Worm (Caenorhabditis elegans) whole organism, L3 larva: Measurements from ENCODE around the gene Y7A9D.1.
A peak's percentile ranks its signal among the peaks of the same experiment; 100 is the strongest.

ENCODE experiments used
- R02D3.7 ChIP-seq: fragments of 150-350 bp; optimal IDR thresholded peaks from 2 replicates; lab custom pipeline; 2014; ENCODE audit warnings: missing biosample characterization, missing genetic modification characterization
- aly-2 ChIP-seq: fragments of 150-350 bp; optimal IDR thresholded peaks from 2 replicates; lab custom pipeline; 2014; ENCODE audit warnings: missing biosample characterization, missing genetic modification characterization
- ama-1 ChIP-seq: fragments of 150-350 bp; optimal IDR thresholded peaks from 2 replicates; lab custom pipeline; 2018
- ceh-28 ChIP-seq: fragments of 150-350 bp; optimal IDR thresholded peaks from 2 replicates; lab custom pipeline; 2014; ENCODE audit warnings: missing biosample characterization, missing genetic modification reagents, missing genetic modification characterization
- ceh-82 ChIP-seq: fragments of 150-350 bp; optimal IDR thresholded peaks from 2 replicates; lab custom pipeline; 2014; ENCODE audit warnings: missing biosample characterization, missing genetic modification characterization
- daf-12 ChIP-seq: fragments of 150-350 bp; optimal IDR thresholded peaks from 2 replicates; lab custom pipeline; 2014; ENCODE audit warnings: missing biosample characterization, missing genetic modification reagents, missing genetic modification characterization
- egl-5 ChIP-seq: fragments of 150-350 bp; optimal IDR thresholded peaks from 2 replicates; lab custom pipeline; 2017; ENCODE audit warnings: missing biosample characterization, missing genetic modification reagents, missing genetic modification characterization, inconsistent platforms
- elt-1 ChIP-seq: fragments of 150-350 bp; optimal IDR thresholded peaks from 2 replicates; lab custom pipeline; 2014; ENCODE audit warnings: missing biosample characterization, missing genetic modification characterization
- elt-2 ChIP-seq: sonication (generic microtip); optimal IDR thresholded peaks from 2 replicates; lab custom pipeline; 2016; ENCODE audit warnings: missing genetic modification reagents, mild to moderate bottlenecking, missing genetic modification characterization, missing compliant biosample characterization
- elt-3 ChIP-seq, 3 experiments: fragments of 150-350 bp in 1 of 3; sonication (generic microtip) in 2 of 3; optimal IDR thresholded peaks; 2 replicates in 2 of 3; 4 replicates in 1 of 3; lab custom pipeline; 2014 to 2017; ENCODE audit warnings: missing biosample characterization in 3 of 3, missing genetic modification characterization in 3 of 3
- eor-1 ChIP-seq, 2 experiments: fragments of 150-350 bp; optimal IDR thresholded peaks; 2 replicates each; lab custom pipeline; 2014 to 2018; ENCODE audit warnings: missing biosample characterization in 2 of 2, missing genetic modification characterization in 2 of 2
- fkh-10 ChIP-seq: sonication (generic microtip); optimal IDR thresholded peaks from 2 replicates; lab custom pipeline; 2017; ENCODE audit warnings: missing biosample characterization, missing genetic modification reagents, missing genetic modification characterization
- fkh-2 ChIP-seq: fragments of 150-350 bp; optimal IDR thresholded peaks from 2 replicates; lab custom pipeline; 2014; ENCODE audit warnings: missing biosample characterization, missing genetic modification reagents, missing genetic modification characterization
- fos-1 ChIP-seq: fragments of 150-350 bp; optimal IDR thresholded peaks from 2 replicates; lab custom pipeline; 2014; ENCODE audit warnings: missing biosample characterization, missing genetic modification characterization
- hmg-11 ChIP-seq: sonication (generic microtip); optimal IDR thresholded peaks from 2 replicates; lab custom pipeline; 2016; ENCODE audit warnings: missing genetic modification characterization, missing compliant biosample characterization
- lin-15B ChIP-seq: fragments of 150-350 bp; optimal IDR thresholded peaks from 2 replicates; lab custom pipeline; 2014; ENCODE audit warnings: missing biosample characterization, missing genetic modification characterization
- lin-39 ChIP-seq: fragments of 150-350 bp; optimal IDR thresholded peaks from 2 replicates; lab custom pipeline; 2018; ENCODE audit warnings: missing biosample characterization, missing genetic modification reagents, missing genetic modification characterization
- lsy-12 ChIP-seq: sonication (generic microtip); optimal IDR thresholded peaks from 2 replicates; lab custom pipeline; 2016; ENCODE audit warnings: mild to moderate bottlenecking, missing genetic modification characterization, missing compliant biosample characterization
- mdl-1 ChIP-seq: fragments of 150-350 bp; optimal IDR thresholded peaks from 2 replicates; lab custom pipeline; 2014; ENCODE audit warnings: missing biosample characterization, missing genetic modification characterization
- nfya-1 ChIP-seq: sonication (generic microtip); optimal IDR thresholded peaks from 2 replicates; lab custom pipeline; 2017; ENCODE audit warnings: missing genetic modification characterization, mild to moderate bottlenecking, missing compliant biosample characterization, antibody characterized with exemption, moderate library complexity; ENCODE audit not compliant: insufficient read depth
- nhr-11 ChIP-seq: fragments of 150-350 bp; optimal IDR thresholded peaks from 2 replicates; lab custom pipeline; 2014; ENCODE audit warnings: missing biosample characterization, missing genetic modification characterization
- nhr-12 ChIP-seq: fragments of 150-350 bp; optimal IDR thresholded peaks from 2 replicates; lab custom pipeline; 2014; ENCODE audit warnings: missing biosample characterization, missing genetic modification characterization
- nhr-23 ChIP-seq: fragments of 150-350 bp; optimal IDR thresholded peaks from 2 replicates; lab custom pipeline; 2014; ENCODE audit warnings: missing biosample characterization, missing genetic modification reagents, missing genetic modification characterization
- nhr-237 ChIP-seq: fragments of 150-350 bp; optimal IDR thresholded peaks from 2 replicates; lab custom pipeline; 2014; ENCODE audit warnings: missing biosample characterization, missing genetic modification characterization
- nhr-25 ChIP-seq: sonication (generic microtip); optimal IDR thresholded peaks from 2 replicates; lab custom pipeline; 2017; ENCODE audit warnings: missing biosample characterization, missing genetic modification characterization
- nhr-28 ChIP-seq: fragments of 150-350 bp; optimal IDR thresholded peaks from 2 replicates; lab custom pipeline; 2014; ENCODE audit warnings: missing biosample characterization, missing genetic modification characterization
- nhr-43 ChIP-seq: sonication (generic microtip); optimal IDR thresholded peaks from 2 replicates; lab custom pipeline; 2016; ENCODE audit warnings: mild to moderate bottlenecking, missing genetic modification characterization, missing compliant biosample characterization; ENCODE audit not compliant: poor library complexity, severe bottlenecking
- nhr-77 ChIP-seq: fragments of 150-350 bp; optimal IDR thresholded peaks from 2 replicates; lab custom pipeline; 2014; ENCODE audit warnings: missing biosample characterization, missing genetic modification characterization
- pha-4 ChIP-seq: fragments of 150-350 bp; optimal IDR thresholded peaks from 2 replicates; lab custom pipeline; 2014; ENCODE audit warnings: missing biosample characterization, missing genetic modification reagents, missing genetic modification characterization
- pqm-1 ChIP-seq: fragments of 150-350 bp; optimal IDR thresholded peaks from 2 replicates; lab custom pipeline; 2017; ENCODE audit warnings: missing biosample characterization, missing genetic modification characterization, inconsistent platforms
- sea-2 ChIP-seq: fragments of 150-350 bp; sonication (generic microtip); optimal IDR thresholded peaks from 4 replicates; lab custom pipeline; 2014; ENCODE audit warnings: missing biosample characterization, missing genetic modification reagents, missing genetic modification characterization
- skn-1 ChIP-seq: fragments of 150-350 bp; optimal IDR thresholded peaks from 2 replicates; lab custom pipeline; 2014; ENCODE audit warnings: missing biosample characterization, missing genetic modification characterization
- snpc-4 ChIP-seq: fragments of 150-350 bp; optimal IDR thresholded peaks from 2 replicates; lab custom pipeline; 2014; ENCODE audit warnings: missing biosample characterization, missing genetic modification characterization
- tbx-2 ChIP-seq: sonication (generic microtip); optimal IDR thresholded peaks from 2 replicates; lab custom pipeline; 2016; ENCODE audit warnings: mild to moderate bottlenecking, missing genetic modification characterization, missing compliant biosample characterization
- unc-62 ChIP-seq: fragments of 150-350 bp; sonication (generic microtip); optimal IDR thresholded peaks from 4 replicates; lab custom pipeline; 2014; ENCODE audit warnings: missing biosample characterization, missing genetic modification reagents, missing genetic modification characterization
- ztf-11 ChIP-seq: fragments of 150-350 bp; optimal IDR thresholded peaks from 2 replicates; lab custom pipeline; 2014; ENCODE audit warnings: missing biosample characterization, missing genetic modification characterization
- ztf-4 ChIP-seq: fragments of 150-350 bp; optimal IDR thresholded peaks from 2 replicates; lab custom pipeline; 2014; ENCODE audit warnings: missing biosample characterization, missing genetic modification characterization

Gene Y7A9D.1

ce11 chrIV:16396651-16397050 lies 14.6 kb upstream of the Y7A9D.1 start:
- no peak for TF ChIP-seq lin-39 (tag; lab: Kevin White, UChicago)
- no peak for TF ChIP-seq mdl-1 (tag; lab: Kevin White, UChicago)
- TF ChIP-seq daf-12 (tag; lab: Kevin White, UChicago): no peak
- TF ChIP-seq lsy-12 (tag; lab: Kevin White, UChicago): no peak
- peak; percentile 1 for TF ChIP-seq unc-62
- TF ChIP-seq nhr-25 (tag; lab: Kevin White, UChicago): peak; percentile 44
- no peak for TF ChIP-seq nhr-43 (tag; lab: Kevin White, UChicago)
- TF ChIP-seq sea-2 (GFP tag; lab: Kevin White, UChicago): no peak
- no peak for TF ChIP-seq nhr-237
- TF ChIP-seq elt-1 (tag; lab: Kevin White, UChicago): peak; percentile 68
- TF ChIP-seq ama-1 (lab: Kevin White, UChicago): no peak
- no peak for TF ChIP-seq nfya-1 (tag; lab: Kevin White, UChicago)
- no peak for TF ChIP-seq nhr-23 (tag; lab: Kevin White, UChicago)
- no peak for TF ChIP-seq elt-2 (tag; lab: Kevin White, UChicago)
- TF ChIP-seq snpc-4 (tag; lab: Kevin White, UChicago): no peak
- no peak for TF ChIP-seq egl-5
- no peak for TF ChIP-seq fkh-2 (tag; lab: Kevin White, UChicago)
- TF ChIP-seq nhr-11: no peak
- no peak for TF ChIP-seq tbx-2
- TF ChIP-seq fos-1 (tag; lab: Kevin White, UChicago): no peak
- no peak for TF ChIP-seq ceh-82 (tag; lab: Kevin White, UChicago)
- no peak for TF ChIP-seq ceh-28 (tag; lab: Kevin White, UChicago)
- TF ChIP-seq elt-3 (tag; optimal IDR thresholded peaks at IDR 0.05; lab: Kevin White, UChicago): peak in 1 of 3 experiments; percentile 47
- TF ChIP-seq, all 47 proteins: peak for 4

ce11 chrIV:16393668-16394067 lies 11.7 kb upstream of the Y7A9D.1 start, which contains the start of gene Y65A5A.24:
Y65A5A.24 (plus strand) TSS chrIV:16393968.
- no peak for TF ChIP-seq mdl-1 (tag; lab: Kevin White, UChicago)
- no peak for TF ChIP-seq nhr-77 (tag; lab: Kevin White, UChicago)
- no peak for TF ChIP-seq unc-62
- no peak for TF ChIP-seq fkh-2 (tag; lab: Kevin White, UChicago)
- TF ChIP-seq ama-1 (lab: Kevin White, UChicago): no peak
- no peak for TF ChIP-seq egl-5
- TF ChIP-seq nhr-237: no peak
- no peak for TF ChIP-seq pqm-1 (tag; lab: Kevin White, UChicago)
- TF ChIP-seq eor-1 (tag; optimal IDR thresholded peaks at IDR 0.05; lab: Kevin White, UChicago): no peak
- no peak for TF ChIP-seq sea-2 (GFP tag; lab: Kevin White, UChicago)
- TF ChIP-seq nhr-25 (tag; lab: Kevin White, UChicago): no peak
- TF ChIP-seq R02D3.7 (tag; lab: Kevin White, UChicago): no peak
- no peak for TF ChIP-seq ztf-4 (tag; lab: Kevin White, UChicago)
- TF ChIP-seq fkh-10 (GFP tag; lab: Kevin White, UChicago): no peak
- TF ChIP-seq nfya-1 (tag; lab: Kevin White, UChicago): no peak
- TF ChIP-seq elt-3 (tag; optimal IDR thresholded peaks at IDR 0.05; lab: Kevin White, UChicago): no peak
- TF ChIP-seq nhr-43 (tag; lab: Kevin White, UChicago): no peak
- TF ChIP-seq ztf-11 (tag; lab: Kevin White, UChicago): no peak
- no peak for TF ChIP-seq nhr-11
- TF ChIP-seq, all 47 proteins: peak for 0

DNA sequence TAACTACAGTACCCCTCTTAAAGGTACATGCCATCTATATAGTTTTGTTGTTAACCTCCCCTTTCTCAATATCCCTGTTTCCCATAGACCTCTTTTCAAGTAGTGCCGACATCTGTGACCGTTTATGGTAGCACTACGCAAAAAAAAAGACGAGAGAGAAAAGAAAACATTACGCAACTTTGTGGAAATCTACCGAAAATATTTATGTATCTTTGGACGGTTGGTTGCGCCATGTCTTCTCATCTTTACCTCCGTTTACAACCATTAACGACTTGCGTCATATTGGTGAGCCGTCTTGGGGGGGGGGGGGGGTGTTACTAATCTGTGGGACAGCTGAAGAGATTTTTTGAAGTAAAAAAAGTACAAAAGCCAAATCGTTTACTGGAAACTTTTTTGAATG lies 9.5 kb upstream of the Y7A9D.1 start:
- TF ChIP-seq nhr-28 (tag; lab: Kevin White, UChicago) (no peak), daf-12 (tag; lab: Kevin White, UChicago) (no peak), nhr-23 (tag; lab: Kevin White, UChicago) (no peak), sea-2 (GFP tag; lab: Kevin White, UChicago) (no peak), lin-39 (tag; lab: Kevin White, UChicago) (no peak), fkh-10 (GFP tag; lab: Kevin White, UChicago) (no peak), nhr-12 (no peak), elt-3 (tag; optimal IDR thresholded peaks at IDR 0.05; lab: Kevin White, UChicago) (no peak)

- TF ChIP-seq ztf-4 (tag; lab: Kevin White, UChicago) (peak; percentile 18), nfya-1 (tag; lab: Kevin White, UChicago) (peak; percentile 59), nhr-23 (tag; lab: Kevin White, UChicago) (peak; percentile 32), tbx-2 (peak; percentile 30), lsy-12 (tag; lab: Kevin White, UChicago) (peak; percentile 33), nhr-11 (no peak), nhr-25 (tag; lab: Kevin White, UChicago) (peak; percentile 24), elt-3 (tag; optimal IDR thresholded peaks at IDR 0.05; lab: Kevin White, UChicago) (peak in 1 of 3 experiments; percentile 54), hmg-11 (tag; lab: Kevin White, UChicago) (peak; percentile 60), nhr-43 (tag; lab: Kevin White, UChicago) (peak; percentile 74), nhr-28 (tag; lab: Kevin White, UChicago) (no peak), unc-62 (no peak), lin-39 (tag; lab: Kevin White, UChicago) (peak; percentile 67), elt-2 (tag; lab: Kevin White, UChicago) (peak; percentile 39), skn-1 (tag; lab: Kevin White, UChicago) (peak; percentile 4), aly-2 (no peak), lin-15B (tag; lab: Kevin White, UChicago) (peak; percentile 59), pqm-1 (tag; lab: Kevin White, UChicago) (peak; percentile 31), egl-5 (peak; percentile 32), fkh-2 (tag; lab: Kevin White, UChicago) (no peak), pha-4 (tag; lab: Kevin White, UChicago) (peak; percentile 17), snpc-4 (tag; lab: Kevin White, UChicago) (peak; percentile 14)
These were observed 6.9 kb upstream of the Y7A9D.1 start for ce11 chrIV:16388856-16389461.
